Comparison of ENCODE assay signal across 4 worm cellular contexts in genomic region chrV:9587619-9588018, ce11.
TF ChIP-seq lines count a peak whose summit lies in the region.

No protein-coding gene starts in this region.

TF ChIP-seq in whole organism, L1 larva, 84 proteins besides CTCF, POLR2A, EP300 and RAD21 (continues in another document):
- TF ChIP-seq elt-3 (tag; optimal IDR thresholded peaks at IDR 0.05; lab: Kevin White, UChicago) (peak in 1 of 6 experiments; percentile 26), sptf-1 (tag; optimal IDR thresholded peaks at IDR 0.05; lab: Kevin White, UChicago) (no peak), ama-1 (optimal IDR thresholded peaks at IDR 0.05; lab: Kevin White, UChicago) (no peak), Y116A8C.19 (tag; optimal IDR thresholded peaks at IDR 0.05; lab: Kevin White, UChicago; ENCODE audit: borderline replicate concordance) (no peak), efl-1 (optimal IDR thresholded peaks at IDR 0.05; lab: Kevin White, UChicago) (no peak), efl-1 (GFP tag; optimal IDR thresholded peaks at IDR 0.05 in 1 of 2; lab: Kevin White, UChicago) (peak in 1 of 2 experiments; percentile 21), nhr-237 (tag; optimal IDR thresholded peaks at IDR 0.05; lab: Kevin White, UChicago) (no peak), unc-86 (tag; optimal IDR thresholded peaks at IDR 0.05; lab: Kevin White, UChicago) (no peak), lin-15B (tag; optimal IDR thresholded peaks at IDR 0.05; lab: Kevin White, UChicago) (no peak), C16A3.4 (tag; optimal IDR thresholded peaks at IDR 0.05; lab: Kevin White, UChicago) (no peak), mep-1 (tag; optimal IDR thresholded peaks at IDR 0.05; lab: Kevin White, UChicago) (no peak), egl-27 (tag; optimal IDR thresholded peaks at IDR 0.05; lab: Kevin White, UChicago) (no peak), ces-1 (GFP tag; optimal IDR thresholded peaks at IDR 0.05; lab: Kevin White, UChicago) (no peak), sox-4 (tag; optimal IDR thresholded peaks at IDR 0.05; lab: Kevin White, UChicago) (no peak), jun-1 (tag; optimal IDR thresholded peaks at IDR 0.05; lab: Kevin White, UChicago) (no peak), ceh-82 (tag; optimal IDR thresholded peaks at IDR 0.05; lab: Kevin White, UChicago) (no peak), nhr-85 (tag; lab: Kevin White, UChicago) (peak; percentile 12), nhr-71 (tag; optimal IDR thresholded peaks at IDR 0.05; lab: Kevin White, UChicago) (no peak), nhr-20 (tag; optimal IDR thresholded peaks at IDR 0.05; lab: Kevin White, UChicago) (no peak), xbp-1 (tag; optimal IDR thresholded peaks at IDR 0.05; lab: Kevin White, UChicago) (no peak), snu-23 (GFP tag; optimal IDR thresholded peaks at IDR 0.05; lab: Kevin White, UChicago) (no peak), unc-98 (GFP tag; IDR thresholded peaks at IDR 0.05; lab: Robert Waterston, UW) (no peak), swsn-7 (tag; optimal IDR thresholded peaks at IDR 0.05; lab: Kevin White, UChicago) (no peak), zip-4 (GFP tag; optimal IDR thresholded peaks at IDR 0.05; lab: Kevin White, UChicago) (no peak)

TF ChIP-seq in whole organism, L2 larva, 48 proteins besides CTCF, POLR2A, EP300 and RAD21:
- peak; percentile 14 for TF ChIP-seq nhr-25 (tag; optimal IDR thresholded peaks at IDR 0.05; lab: Kevin White, UChicago)
- TF ChIP-seq ceh-16 (tag; optimal IDR thresholded peaks at IDR 0.05; lab: Kevin White, UChicago) = no peak

TF ChIP-seq in whole organism, L4 larva, 104 proteins besides CTCF, POLR2A, EP300 and RAD21:
- TF ChIP-seq duxl-1 (tag; optimal IDR thresholded peaks at IDR 0.05; lab: Kevin White, UChicago; ENCODE audit: poor library complexity) (no peak), aha-1 (tag; lab: Kevin White, UChicago) (peak; percentile 94)

TF ChIP-seq in whole organism, mixed stage, embryonic, 35 proteins besides CTCF, POLR2A, EP300 and RAD21:
- no peak for TF ChIP-seq mab-5 (tag; optimal IDR thresholded peaks at IDR 0.05; lab: Kevin White, UChicago)
- TF ChIP-seq elt-1 (tag; optimal IDR thresholded peaks at IDR 0.05; lab: Kevin White, UChicago; ENCODE audit: borderline replicate concordance, insufficient read depth) = peak; percentile 63
TF ChIP-seq in whole organism, mixed stage, embryonic: peak in this region for 1.

Comparison
In these comparisons a context has a peak if more than half of its experiments do, and no peak if none do; other contexts are left out.
1. Of the 29 proteins assayed by ChIP-seq in both whole organism, L4 larva and whole organism, L1 larva: peak only in whole organism, L4 larva: aha-1; only in whole organism, L1 larva: none; in both: none; in neither: 28.